Fruit fly (Drosophila melanogaster) whole organism, embryonic: ENCODE measurements around the gene CG14230.

ENCODE experiments used
- Ada2b ChIP-seq: fragments of 200-800 bp; sonication (Bioruptor generic); IDR thresholded peaks from 2 replicates; pipeline ENCODE4 v1.3.6; 2022; ENCODE audit warnings: missing biosample characterization, missing genetic modification characterization
- CG10209 ChIP-seq: fragments of 200-800 bp; sonication (Bioruptor generic); optimal IDR thresholded peaks from 3 replicates; lab custom pipeline; 2017; ENCODE audit warnings: missing biosample characterization, mild to moderate bottlenecking, missing genetic modification characterization, missing genetic modification reagents
- CG10654 ChIP-seq: fragments of 200-800 bp; sonication (Bioruptor generic); optimal IDR thresholded peaks from 2 replicates; lab custom pipeline; 2016; ENCODE audit warnings: missing biosample characterization, missing genetic modification characterization
- CG10979 ChIP-seq: fragments of 200-800 bp; sonication (Bioruptor generic); optimal IDR thresholded peaks from 2 replicates; lab custom pipeline; 2018; ENCODE audit warnings: missing biosample characterization, mild to moderate bottlenecking, missing genetic modification characterization, moderate library complexity
- CG12942 ChIP-seq: fragments of 200-800 bp; sonication (Bioruptor generic); optimal IDR thresholded peaks from 3 replicates; lab custom pipeline; 2016; ENCODE audit warnings: missing biosample characterization, missing genetic modification characterization
- CG14014 ChIP-seq: fragments of 200-800 bp; sonication (Bioruptor generic); IDR thresholded peaks from 2 replicates; pipeline ENCODE4 v1.3.6; 2022; ENCODE audit warnings: missing biosample characterization, missing genetic modification characterization
- CG15073 ChIP-seq: fragments of 200-800 bp; sonication (Bioruptor generic); optimal IDR thresholded peaks from 2 replicates; lab custom pipeline; 2016; ENCODE audit warnings: missing biosample characterization, missing genetic modification characterization
- CG1602 ChIP-seq: fragments of 200-800 bp; sonication (Bioruptor generic); optimal IDR thresholded peaks from 3 replicates; lab custom pipeline; 2016; ENCODE audit warnings: missing biosample characterization, missing genetic modification characterization
- CG17912 ChIP-seq: fragments of 200-800 bp; sonication (Bioruptor generic); optimal IDR thresholded peaks from 2 replicates; lab custom pipeline; 2018; ENCODE audit warnings: missing biosample characterization, mild to moderate bottlenecking, missing genetic modification characterization
- CG18599 ChIP-seq: fragments of 200-800 bp; sonication (Bioruptor generic); optimal IDR thresholded peaks from 3 replicates; lab custom pipeline; 2017; ENCODE audit warnings: missing biosample characterization, missing genetic modification characterization, mild to moderate bottlenecking, moderate library complexity, missing genetic modification reagents
- CG32772 ChIP-seq: fragments of 200-800 bp; sonication (Bioruptor generic); IDR thresholded peaks from 2 replicates; pipeline ENCODE4 v1.3.6; 2022; ENCODE audit warnings: missing biosample characterization, missing genetic modification characterization
- CG33213 ChIP-seq: fragments of 200-800 bp; sonication (Bioruptor generic); optimal IDR thresholded peaks from 3 replicates; lab custom pipeline; 2016; ENCODE audit warnings: missing biosample characterization, missing genetic modification characterization
- CG4707 ChIP-seq: fragments of 200-800 bp; sonication (Bioruptor generic); optimal IDR thresholded peaks from 2 replicates; lab custom pipeline; 2018; ENCODE audit warnings: missing biosample characterization, mild to moderate bottlenecking, missing genetic modification characterization, moderate library complexity
- CG6689 ChIP-seq: fragments of 200-800 bp; sonication (Bioruptor generic); IDR thresholded peaks from 2 replicates; pipeline ENCODE4 v1.3.6; 2022; ENCODE audit warnings: missing biosample characterization, missing genetic modification characterization
- CG6765 ChIP-seq: fragments of 200-800 bp; sonication (Bioruptor generic); optimal IDR thresholded peaks from 3 replicates; lab custom pipeline; 2017; ENCODE audit warnings: missing biosample characterization, mild to moderate bottlenecking, missing genetic modification characterization
- CG7839 ChIP-seq: fragments of 200-800 bp; sonication (Bioruptor generic); optimal IDR thresholded peaks from 3 replicates; lab custom pipeline; 2018; ENCODE audit warnings: missing biosample characterization, mild to moderate bottlenecking, missing genetic modification characterization, moderate library complexity
- CG7928 ChIP-seq: fragments of 200-800 bp; sonication (Bioruptor generic); optimal IDR thresholded peaks from 2 replicates; lab custom pipeline; 2017; ENCODE audit warnings: missing biosample characterization, mild to moderate bottlenecking, missing genetic modification characterization
- CG7987 ChIP-seq: fragments of 200-800 bp; sonication (Bioruptor generic); optimal IDR thresholded peaks from 2 replicates; lab custom pipeline; 2018; ENCODE audit warnings: missing biosample characterization, mild to moderate bottlenecking, missing genetic modification characterization, moderate library complexity
- CG8089 ChIP-seq: fragments of 200-800 bp; sonication (Bioruptor generic); optimal IDR thresholded peaks from 3 replicates; lab custom pipeline; 2016; ENCODE audit warnings: missing biosample characterization, missing genetic modification characterization
- CG8388 ChIP-seq: fragments of 200-800 bp; sonication (Bioruptor generic); optimal IDR thresholded peaks from 2 replicates; lab custom pipeline; 2019; ENCODE audit warnings: missing biosample characterization, mild to moderate bottlenecking, missing genetic modification characterization, moderate library complexity
- CG9609 ChIP-seq: fragments of 200-800 bp; sonication (Bioruptor generic); optimal IDR thresholded peaks from 3 replicates; lab custom pipeline; 2016; ENCODE audit warnings: missing biosample characterization, missing genetic modification characterization
- Ets65A ChIP-seq: fragments of 200-800 bp; sonication (Bioruptor generic); peaks from one replicate; lab custom pipeline; 2016; ENCODE audit warnings: missing biosample characterization, missing genetic modification characterization
- Gsc ChIP-seq: fragments of 200-800 bp; sonication (Bioruptor generic); IDR thresholded peaks from 2 replicates; pipeline ENCODE4 v1.3.6; 2022; ENCODE audit warnings: missing biosample characterization, missing genetic modification characterization
- HLH3B ChIP-seq: fragments of 200-800 bp; sonication (Bioruptor generic); IDR thresholded peaks from 2 replicates; pipeline ENCODE4 v1.3.6; 2022; ENCODE audit warnings: missing biosample characterization, missing genetic modification characterization
- Hey ChIP-seq: fragments of 200-800 bp; sonication (Bioruptor generic); optimal IDR thresholded peaks from 3 replicates; lab custom pipeline; 2018; ENCODE audit warnings: missing biosample characterization, mild to moderate bottlenecking, missing genetic modification characterization
- Lhr ChIP-seq: fragments of 200-800 bp; sonication (Bioruptor generic); optimal IDR thresholded peaks from 3 replicates; lab custom pipeline; 2017; ENCODE audit warnings: mild to moderate bottlenecking, missing biosample characterization, missing genetic modification reagents, missing genetic modification characterization
- Nf-YB ChIP-seq: fragments of 200-800 bp; sonication (Bioruptor generic); optimal IDR thresholded peaks from 3 replicates; lab custom pipeline; 2019; ENCODE audit warnings: missing biosample characterization, mild to moderate bottlenecking, missing genetic modification characterization, moderate library complexity
- NfI ChIP-seq: fragments of 200-800 bp; sonication (Bioruptor generic); optimal IDR thresholded peaks from 3 replicates; lab custom pipeline; 2018; ENCODE audit warnings: missing biosample characterization, mild to moderate bottlenecking, missing genetic modification characterization, moderate library complexity
- Rfx ChIP-seq: fragments of 200-800 bp; sonication (Bioruptor generic); IDR thresholded peaks from 2 replicates; pipeline ENCODE4 v1.3.6; 2022; ENCODE audit warnings: missing biosample characterization, missing genetic modification characterization
- Sox100B ChIP-seq: fragments of 200-800 bp; sonication (Bioruptor generic); optimal IDR thresholded peaks from 3 replicates; lab custom pipeline; 2018; ENCODE audit warnings: missing biosample characterization, mild to moderate bottlenecking, missing genetic modification characterization
- ac ChIP-seq: fragments of 200-800 bp; sonication (Bioruptor generic); optimal IDR thresholded peaks from 3 replicates; lab custom pipeline; 2017; ENCODE audit warnings: missing biosample characterization, mild to moderate bottlenecking, missing genetic modification characterization
- ash1 ChIP-seq: fragments of 200-800 bp; sonication (Bioruptor generic); optimal IDR thresholded peaks from 2 replicates; lab custom pipeline; 2018; ENCODE audit warnings: missing biosample characterization, mild to moderate bottlenecking, missing genetic modification characterization
- caup ChIP-seq: fragments of 200-800 bp; sonication (Bioruptor generic); optimal IDR thresholded peaks from 3 replicates; lab custom pipeline; 2017; ENCODE audit warnings: missing biosample characterization, mild to moderate bottlenecking, missing genetic modification characterization, moderate library complexity; ENCODE audit not compliant: severe bottlenecking
- chinmo ChIP-seq: fragments of 200-800 bp; sonication (Bioruptor generic); IDR thresholded peaks from 4 replicates; pipeline ENCODE4 v1.3.6; 2022; ENCODE audit warnings: missing biosample characterization, missing genetic modification characterization; ENCODE audit not compliant: partially characterized antibody
- croc ChIP-seq: fragments of 200-800 bp; sonication (Bioruptor generic); conservative IDR thresholded peaks from 3 replicates; pipeline ENCODE4 v1.3.6; 2022; ENCODE audit warnings: missing biosample characterization, missing genetic modification characterization
- ewg ChIP-seq: fragments of 200-800 bp; sonication (Bioruptor generic); optimal IDR thresholded peaks from 3 replicates; lab custom pipeline; 2017; ENCODE audit warnings: mild to moderate bottlenecking, missing biosample characterization, missing genetic modification reagents, missing genetic modification characterization
- h ChIP-seq: fragments of >200 bp; optimal IDR thresholded peaks from 2 replicates; lab custom pipeline; 2017
- hkb ChIP-seq, 2 experiments: fragments of 200-800 bp in 1 of 2; fragments of >200 bp in 1 of 2; sonication (Bioruptor generic) in 1 of 2; IDR thresholded peaks in 1 of 2; optimal IDR thresholded peaks in 1 of 2; 2 replicates each; pipeline versions ENCODE4 v1.3.6 to Lab custom; 2017 to 2022; ENCODE audit warnings: missing biosample characterization in 1 of 2, missing genetic modification characterization in 1 of 2
- hth ChIP-seq: fragments of >200 bp; optimal IDR thresholded peaks from 2 replicates; lab custom pipeline; 2017; ENCODE audit warnings: inconsistent platforms
- lilli ChIP-seq: fragments of 200-800 bp; sonication (Bioruptor generic); optimal IDR thresholded peaks from 3 replicates; lab custom pipeline; 2016; ENCODE audit warnings: missing biosample characterization, missing genetic modification characterization
- phol ChIP-seq: fragments of 200-800 bp; sonication (Bioruptor generic); optimal IDR thresholded peaks from 3 replicates; lab custom pipeline; 2018; ENCODE audit warnings: missing biosample characterization, mild to moderate bottlenecking, missing genetic modification characterization, moderate library complexity
- pita ChIP-seq: fragments of 200-800 bp; sonication (Bioruptor generic); optimal IDR thresholded peaks from 2 replicates; lab custom pipeline; 2017; ENCODE audit warnings: missing biosample characterization, mild to moderate bottlenecking, missing genetic modification characterization
- psq ChIP-seq: fragments of 200-800 bp; sonication (Bioruptor generic); optimal IDR thresholded peaks from 2 replicates; lab custom pipeline; 2017; ENCODE audit warnings: missing biosample characterization, missing genetic modification characterization
- sc ChIP-seq, 3 experiments: fragments of >200 bp in 2 of 3; fragments of 200-800 bp in 1 of 3; sonication (Bioruptor generic) in 1 of 3; optimal IDR thresholded peaks; 2 replicates in 2 of 3; 3 replicates in 1 of 3; lab custom pipeline; 2017; ENCODE audit warnings: mild to moderate bottlenecking in 1 of 3, missing biosample characterization in 1 of 3, missing genetic modification characterization in 1 of 3, missing genetic modification reagents in 1 of 3
- scrt ChIP-seq: fragments of 200-800 bp; sonication (Bioruptor generic); optimal IDR thresholded peaks from 2 replicates; lab custom pipeline; 2018; ENCODE audit warnings: missing biosample characterization, mild to moderate bottlenecking, missing genetic modification characterization, moderate library complexity
- sna ChIP-seq: fragments of 200-800 bp; sonication (Bioruptor generic); IDR thresholded peaks from 2 replicates; pipeline ENCODE4 v1.3.6; 2022; ENCODE audit warnings: missing biosample characterization, missing genetic modification characterization; ENCODE audit not compliant: partially characterized antibody
- tio ChIP-seq: fragments of 200-800 bp; sonication (Bioruptor generic); optimal IDR thresholded peaks from 2 replicates; lab custom pipeline; 2017; ENCODE audit warnings: missing biosample characterization, missing genetic modification characterization, inconsistent platforms
- vfl ChIP-seq: fragments of 200-800 bp; sonication (Bioruptor generic); optimal IDR thresholded peaks from 2 replicates; lab custom pipeline; 2016; ENCODE audit warnings: missing biosample characterization, missing genetic modification characterization
- zen2 ChIP-seq: fragments of 200-800 bp; sonication (Bioruptor generic); IDR thresholded peaks from 3 replicates; pipeline ENCODE4 v1.3.6; 2022; ENCODE audit warnings: missing biosample characterization, missing genetic modification characterization; ENCODE audit not compliant: partially characterized antibody

Gene CG14230

DNA sequence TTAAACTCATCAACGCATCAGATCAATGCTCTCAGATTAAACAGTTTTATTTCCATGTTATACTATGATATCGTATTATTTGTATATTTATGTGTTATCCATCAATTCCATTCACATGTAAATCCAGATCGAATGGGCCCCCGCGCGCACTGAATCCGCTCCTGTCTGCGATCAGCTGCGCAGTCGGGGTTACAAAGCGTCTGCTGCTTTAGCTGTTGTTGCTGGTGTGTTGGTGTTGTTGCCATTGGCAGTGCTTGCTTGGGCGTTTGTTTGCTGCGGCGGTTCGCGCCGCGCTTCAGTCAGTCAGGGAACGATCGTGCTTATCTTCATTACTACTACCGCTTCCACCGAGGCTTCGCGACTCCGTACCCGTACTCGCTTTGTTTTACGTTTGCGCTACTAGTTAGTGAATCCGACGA, 37.0 kb upstream of the CG14230 start, which contains the start of gene Zw (continued):
- no peak for TF ChIP-seq tio (GFP tag; lab: Kevin White, UChicago)
- TF ChIP-seq Nf-YB (GFP tag; lab: Kevin White, UChicago) = no peak
- TF ChIP-seq psq (GFP tag; lab: Kevin White, UChicago) = no peak
- no peak for TF ChIP-seq Hey
- peak; percentile 10 for TF ChIP-seq CG8089 (GFP tag; lab: Kevin White, UChicago)
- TF ChIP-seq hkb (optimal IDR thresholded peaks at IDR 0.05; lab: Kevin White, UChicago) = no peak
- TF ChIP-seq hkb (GFP tag; IDR thresholded peaks at IDR 0.05; lab: Robert Waterston, UW) = peak; percentile 27; the same call in 1 of the 2 replicates
- TF ChIP-seq Ets65A (GFP tag; lab: Kevin White, UChicago) = peak; percentile 80
- no peak for TF ChIP-seq ash1 (GFP tag; lab: Kevin White, UChicago)
- TF ChIP-seq HLH3B (GFP tag; lab: Robert Waterston, UW) = peak; percentile 63
- TF ChIP-seq vfl (GFP tag; lab: Kevin White, UChicago) = peak; percentile 44
- no peak for TF ChIP-seq Sox100B
- TF ChIP-seq phol = peak; percentile 34
- TF ChIP-seq chinmo (GFP tag; lab: Robert Waterston, UW) = peak; percentile 95
- TF ChIP-seq CG15073 = no peak
- peak; percentile 14 for TF ChIP-seq CG18599
- TF ChIP-seq ac (GFP tag; lab: Kevin White, UChicago) = no peak
- peak; percentile 9 for TF ChIP-seq caup (GFP tag; lab: Kevin White, UChicago)
- TF ChIP-seq Rfx (GFP tag; lab: Robert Waterston, UW) = peak; percentile 87
- no peak for TF ChIP-seq CG4707
- TF ChIP-seq CG1602 (GFP tag; lab: Kevin White, UChicago) = peak; percentile 25
- TF ChIP-seq Lhr = no peak
- no peak for TF ChIP-seq hth (lab: Kevin White, UChicago)
- peak; percentile 46 for TF ChIP-seq CG9609 (GFP tag; lab: Kevin White, UChicago)
- TF ChIP-seq CG7987 (GFP tag; lab: Kevin White, UChicago) = no peak
- no peak for TF ChIP-seq CG8388 (GFP tag; lab: Kevin White, UChicago)
- TF ChIP-seq CG10979 (tag; lab: Kevin White, UChicago) = peak; percentile 35
- peak; percentile 35; the same call in 1 of the 2 replicates for TF ChIP-seq CG14014 (GFP tag; lab: Robert Waterston, UW)
- no peak for TF ChIP-seq zen2 (GFP tag; lab: Robert Waterston, UW)
- peak; percentile 63 for TF ChIP-seq lilli (GFP tag; lab: Kevin White, UChicago)
- TF ChIP-seq CG6765 (GFP tag; lab: Kevin White, UChicago) = no peak
- TF ChIP-seq CG12942 (GFP tag; lab: Kevin White, UChicago) = no peak
- peak; percentile 4 for TF ChIP-seq CG33213 (GFP tag; lab: Kevin White, UChicago)
- no peak for TF ChIP-seq pita (GFP tag; lab: Kevin White, UChicago)
- TF ChIP-seq h (lab: Kevin White, UChicago) = no peak
- TF ChIP-seq sna (GFP tag; lab: Robert Waterston, UW) = no peak
- TF ChIP-seq CG32772 = peak; percentile 59
- no peak for TF ChIP-seq CG7928 (GFP tag; lab: Kevin White, UChicago)
- TF ChIP-seq CG10209 (GFP tag; lab: Kevin White, UChicago) = no peak
- TF ChIP-seq scrt = no peak
- peak; percentile 48; the same call in 1 of the 2 replicates for TF ChIP-seq Ada2b (GFP tag; lab: Robert Waterston, UW)
- no peak for TF ChIP-seq ewg (GFP tag; lab: Kevin White, UChicago)
- no peak for TF ChIP-seq sc (optimal IDR thresholded peaks at IDR 0.05; lab: Kevin White, UChicago)
- no peak for TF ChIP-seq sc (GFP tag; optimal IDR thresholded peaks at IDR 0.05; lab: Kevin White, UChicago)
- TF ChIP-seq Gsc (GFP tag; lab: Robert Waterston, UW) = 0 out of 2 replicates have a peak, but pooled peaks have one; percentile 16
- TF ChIP-seq CG6689 (GFP tag; lab: Robert Waterston, UW) = peak; percentile 49; the same call in 1 of the 2 replicates
- TF ChIP-seq CG10654 (GFP tag; lab: Kevin White, UChicago) = peak; percentile 44
- TF ChIP-seq CG7839 (tag; lab: Kevin White, UChicago) = peak; percentile 66
- no peak for TF ChIP-seq CG17912 (GFP tag; lab: Kevin White, UChicago)
- peak; percentile 52 for TF ChIP-seq NfI (GFP tag; lab: Kevin White, UChicago)
- peak; percentile 28; the same call in 1 of the 3 replicates for TF ChIP-seq croc (GFP tag; lab: Robert Waterston, UW)
